Worm (Caenorhabditis elegans): ENCODE measurements around the gene hot-4.
A peak's percentile ranks its signal among the peaks of the same experiment; 100 is the strongest.

The hot-4 gene

DNA sequence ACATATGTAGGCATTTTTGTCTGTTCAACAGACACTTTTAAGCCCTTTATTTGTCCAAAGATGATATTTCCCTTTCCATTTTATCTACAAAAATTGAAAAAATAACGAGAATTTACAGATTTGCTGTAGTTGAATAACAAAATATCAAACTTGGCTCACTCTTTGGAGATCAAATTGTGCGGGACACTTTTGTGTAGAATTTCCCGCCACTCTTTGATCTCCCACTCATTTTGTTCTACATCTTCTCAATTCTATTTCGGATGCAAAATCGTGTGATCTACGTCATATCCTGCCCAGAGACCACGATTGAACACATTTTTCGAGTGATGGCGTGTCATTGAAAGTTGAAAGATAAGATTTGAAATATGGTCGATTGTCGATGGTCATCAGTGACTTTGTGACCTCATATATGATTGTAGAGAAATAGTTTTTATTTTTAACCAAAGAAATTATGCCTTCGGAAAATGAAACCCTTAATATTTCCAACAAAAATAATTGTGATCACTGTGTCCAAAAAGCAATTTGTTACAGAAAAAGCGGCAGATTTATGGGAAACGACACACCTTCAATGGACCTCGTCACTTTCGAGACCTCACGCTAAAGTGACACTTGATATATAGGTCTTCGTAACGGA lies at the start of gene hot-4:
Gene hot-4 (plus strand): TSS at position 584 of the 634 bp plus-strand sequence.
- TF ChIP-seq klf-2 (GFP tag; conservative IDR thresholded peaks at IDR 0.05) (no peak), ref-1 (GFP tag; conservative IDR thresholded peaks at IDR 0.05) (no peak), ztf-29 (GFP tag; IDR thresholded peaks at IDR 0.05) (no peak), cog-1 (tag; optimal IDR thresholded peaks at IDR 0.05) (no peak), med-1 (GFP tag; optimal IDR thresholded peaks at IDR 0.05; ENCODE audit: insufficient read depth) (no peak), ztf-23 (GFP tag; IDR thresholded peaks at IDR 0.05) (no peak), flt-1 (GFP tag; IDR thresholded peaks at IDR 0.05) (no peak), tab-1 (GFP tag; IDR thresholded peaks at IDR 0.05) (no peak), T22C8.4 (GFP tag; IDR thresholded peaks at IDR 0.05) (no peak)

DNA sequence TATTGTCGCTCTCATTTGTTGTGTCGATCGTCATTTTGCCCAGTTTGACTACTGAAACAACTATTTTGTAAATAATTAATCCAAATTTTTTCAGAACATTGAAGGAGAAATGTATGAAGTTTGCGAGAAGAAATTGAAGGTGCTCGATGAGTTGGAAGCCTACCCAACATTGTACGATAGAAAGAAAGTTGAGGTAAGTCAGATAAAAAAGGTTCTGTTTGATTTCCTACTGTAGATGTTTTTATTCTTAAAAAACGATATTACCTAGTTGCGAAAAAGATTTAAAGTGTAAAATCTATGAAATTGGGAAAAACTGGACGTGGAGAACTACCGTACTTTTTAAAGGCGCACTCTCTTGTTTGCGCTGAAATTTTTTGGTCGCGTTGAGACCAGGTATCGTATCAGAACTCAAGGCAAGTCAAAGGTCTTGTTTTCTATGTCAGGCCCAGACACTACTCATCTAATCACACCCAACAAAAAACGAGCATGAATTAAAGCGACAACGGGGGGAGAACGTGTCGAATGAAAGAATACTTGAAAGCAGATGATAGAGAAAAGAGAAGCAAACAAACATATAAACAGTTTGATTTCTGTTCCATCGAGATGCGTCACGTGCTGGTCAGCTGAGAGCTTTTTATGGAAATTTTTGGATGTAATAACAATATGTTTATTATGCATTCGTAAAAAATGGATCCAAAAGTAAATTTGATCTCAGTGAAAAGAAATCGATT lies 48.6 kb upstream of the hot-4 start, which contains the start of gene efk-1:
Gene efk-1 (minus strand): TSS at position 51 of the 731 bp plus-strand sequence.
- TF ChIP-seq med-1 (GFP tag; optimal IDR thresholded peaks at IDR 0.05; ENCODE audit: insufficient read depth): no peak
- TF ChIP-seq tab-1 (GFP tag; IDR thresholded peaks at IDR 0.05): no peak
- TF ChIP-seq ref-1 (GFP tag; conservative IDR thresholded peaks at IDR 0.05): no peak
- TF ChIP-seq ztf-29 (GFP tag; IDR thresholded peaks at IDR 0.05): no peak
- no peak for TF ChIP-seq ztf-23 (GFP tag; IDR thresholded peaks at IDR 0.05)
- no peak for TF ChIP-seq T22C8.4 (GFP tag; IDR thresholded peaks at IDR 0.05)

DNA sequence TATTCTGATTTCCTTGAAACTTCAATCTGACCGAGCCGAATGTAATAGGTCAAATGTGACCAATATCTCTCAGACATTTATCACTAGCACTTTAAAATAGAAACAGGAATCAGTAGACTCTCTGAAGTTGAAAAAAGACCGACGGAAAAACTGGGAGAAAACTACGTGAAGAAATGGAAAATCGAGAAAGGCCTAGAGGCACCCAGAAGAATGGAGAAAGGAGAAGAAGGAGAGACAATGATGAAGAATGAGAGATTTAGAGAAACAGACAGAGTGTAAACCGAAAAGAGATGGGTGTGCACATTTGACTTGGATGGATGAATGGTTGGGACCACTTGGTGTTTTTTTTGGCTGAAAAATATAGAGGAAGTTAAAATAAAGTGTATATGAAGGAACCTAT lies 47.2 kb upstream of the hot-4 start:
- TF ChIP-seq ztf-23 (GFP tag; IDR thresholded peaks at IDR 0.05) (no peak), T22C8.4 (GFP tag; IDR thresholded peaks at IDR 0.05) (no peak), tab-1 (GFP tag; IDR thresholded peaks at IDR 0.05) (no peak), ztf-29 (GFP tag; IDR thresholded peaks at IDR 0.05) (no peak), ref-1 (GFP tag; conservative IDR thresholded peaks at IDR 0.05) (no peak), cog-1 (tag; optimal IDR thresholded peaks at IDR 0.05) (no peak), med-1 (GFP tag; optimal IDR thresholded peaks at IDR 0.05; ENCODE audit: insufficient read depth) (no peak), klf-2 (GFP tag; conservative IDR thresholded peaks at IDR 0.05) (no peak), flt-1 (GFP tag; IDR thresholded peaks at IDR 0.05) (no peak)

DNA sequence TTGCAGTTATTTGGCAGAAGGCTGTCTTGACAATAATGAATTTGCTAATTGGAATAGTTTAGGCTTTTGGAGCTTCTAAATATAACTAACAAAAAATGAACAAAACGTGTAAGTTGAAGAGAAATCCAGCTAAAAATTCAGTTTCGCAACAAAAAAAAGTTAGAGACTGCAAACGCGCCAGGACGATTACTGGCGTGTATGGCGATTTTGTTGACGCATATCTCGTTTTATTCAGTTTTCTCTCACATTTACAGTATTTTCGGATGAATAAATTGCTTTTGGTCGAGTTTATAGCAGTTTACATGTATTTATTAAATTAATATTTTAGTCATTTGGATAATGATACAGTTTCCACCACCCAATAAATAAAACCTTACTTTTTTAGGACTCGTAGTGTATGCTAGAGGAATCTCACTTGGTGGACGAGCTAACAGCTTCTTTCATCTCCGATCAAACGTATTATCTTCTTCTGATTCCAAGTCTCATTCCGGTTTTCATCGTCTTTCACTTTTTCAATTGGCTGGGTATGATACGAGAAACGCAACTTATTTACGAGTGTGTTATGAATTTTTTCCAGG lies 44.1 kb upstream of the hot-4 start, which contains the start of the genes abcf-3 and F42A10.5:
Gene abcf-3 (plus strand): TSS at position 384 of the 578 bp plus-strand sequence.
Gene F42A10.5 (minus strand): TSS at position 458 of the 578 bp plus-strand sequence.
- TF ChIP-seq tab-1 (GFP tag; IDR thresholded peaks at IDR 0.05): no peak
- TF ChIP-seq ztf-23 (GFP tag; IDR thresholded peaks at IDR 0.05): no peak
- 0 out of 2 replicates have a peak, but pooled peaks have one; percentile 45 for TF ChIP-seq flt-1 (GFP tag; IDR thresholded peaks at IDR 0.05)
- TF ChIP-seq med-1 (GFP tag; optimal IDR thresholded peaks at IDR 0.05; ENCODE audit: insufficient read depth): no peak

DNA sequence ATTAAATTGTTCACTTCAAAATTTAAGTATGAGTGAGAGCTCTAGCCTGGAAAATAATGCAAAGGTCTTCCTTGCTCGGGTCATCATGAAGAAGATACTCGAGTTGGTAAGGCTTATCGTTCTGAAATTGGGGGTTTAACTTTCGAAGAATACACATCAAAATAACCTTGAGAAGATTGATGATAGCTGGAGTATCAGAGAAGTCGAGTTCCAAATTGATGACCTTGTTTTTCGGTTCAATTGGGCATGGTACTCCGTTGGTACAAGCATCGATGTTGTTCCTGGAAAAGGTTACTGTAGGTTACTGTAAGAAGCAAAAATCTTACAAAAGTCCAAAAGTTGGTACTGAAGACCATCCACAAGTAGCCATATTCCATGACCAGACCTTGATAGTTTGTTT lies 41.0 kb upstream of the hot-4 start:
- TF ChIP-seq cog-1 (tag; optimal IDR thresholded peaks at IDR 0.05) (no peak), med-1 (GFP tag; optimal IDR thresholded peaks at IDR 0.05; ENCODE audit: insufficient read depth) (no peak), klf-2 (GFP tag; conservative IDR thresholded peaks at IDR 0.05) (no peak), ref-1 (GFP tag; conservative IDR thresholded peaks at IDR 0.05) (no peak), ztf-29 (GFP tag; IDR thresholded peaks at IDR 0.05) (no peak), ztf-23 (GFP tag; IDR thresholded peaks at IDR 0.05) (no peak), flt-1 (GFP tag; IDR thresholded peaks at IDR 0.05) (no peak), tab-1 (GFP tag; IDR thresholded peaks at IDR 0.05) (no peak), T22C8.4 (GFP tag; IDR thresholded peaks at IDR 0.05) (no peak)

DNA sequence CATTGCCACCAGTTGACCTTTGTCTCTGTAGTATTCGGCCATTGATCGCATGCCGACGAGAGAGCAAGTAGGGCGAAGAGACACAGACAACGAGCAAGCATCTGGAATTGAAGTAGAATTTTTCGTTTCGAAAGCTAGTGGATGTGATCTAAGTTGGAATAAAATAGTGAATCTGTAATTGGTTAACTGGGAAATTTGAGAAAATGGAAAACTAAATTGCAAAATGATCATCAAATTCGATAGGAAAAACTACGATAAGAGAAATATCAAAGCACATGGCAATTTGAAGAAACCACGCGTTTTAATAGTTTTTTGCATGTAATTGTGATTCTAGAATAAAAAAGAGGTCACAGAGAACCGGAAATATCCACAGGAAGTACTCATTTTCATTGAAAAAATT lies 40.5 kb upstream of the hot-4 start, which contains the start of gene F42A10.6:
Gene F42A10.6 (minus strand): TSS at position 101 of the 400 bp plus-strand sequence.
- TF ChIP-seq ref-1 (GFP tag; conservative IDR thresholded peaks at IDR 0.05) (no peak), T22C8.4 (GFP tag; IDR thresholded peaks at IDR 0.05) (no peak), ztf-23 (GFP tag; IDR thresholded peaks at IDR 0.05) (no peak), tab-1 (GFP tag; IDR thresholded peaks at IDR 0.05) (no peak), cog-1 (tag; optimal IDR thresholded peaks at IDR 0.05) (no peak)

DNA sequence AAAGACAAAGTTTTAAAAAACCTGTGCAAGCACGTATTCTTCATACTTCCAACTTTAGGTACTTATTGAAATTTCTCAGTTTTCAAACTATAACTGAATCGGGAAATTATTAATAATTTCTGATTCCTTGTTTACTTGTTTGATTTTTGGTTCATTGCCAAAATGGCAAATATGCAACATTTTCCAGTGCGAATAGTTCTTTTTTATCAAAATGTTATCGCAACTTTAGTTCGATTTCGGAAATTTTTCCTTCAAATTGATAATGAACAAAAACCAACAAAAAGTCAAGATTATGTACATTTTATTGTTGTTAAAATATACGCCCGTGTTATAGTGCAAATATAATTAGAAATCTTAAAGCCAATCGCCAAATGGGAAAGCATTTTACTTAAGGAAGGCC lies 39.6 kb upstream of the hot-4 start:
- TF ChIP-seq ztf-23 (GFP tag; IDR thresholded peaks at IDR 0.05) (no peak), tab-1 (GFP tag; IDR thresholded peaks at IDR 0.05) (no peak), cog-1 (tag; optimal IDR thresholded peaks at IDR 0.05) (no peak), T22C8.4 (GFP tag; IDR thresholded peaks at IDR 0.05) (no peak), flt-1 (GFP tag; IDR thresholded peaks at IDR 0.05) (no peak), med-1 (GFP tag; optimal IDR thresholded peaks at IDR 0.05; ENCODE audit: insufficient read depth) (no peak), ztf-29 (GFP tag; IDR thresholded peaks at IDR 0.05) (no peak), klf-2 (GFP tag; conservative IDR thresholded peaks at IDR 0.05) (no peak), ref-1 (GFP tag; conservative IDR thresholded peaks at IDR 0.05) (no peak)

DNA sequence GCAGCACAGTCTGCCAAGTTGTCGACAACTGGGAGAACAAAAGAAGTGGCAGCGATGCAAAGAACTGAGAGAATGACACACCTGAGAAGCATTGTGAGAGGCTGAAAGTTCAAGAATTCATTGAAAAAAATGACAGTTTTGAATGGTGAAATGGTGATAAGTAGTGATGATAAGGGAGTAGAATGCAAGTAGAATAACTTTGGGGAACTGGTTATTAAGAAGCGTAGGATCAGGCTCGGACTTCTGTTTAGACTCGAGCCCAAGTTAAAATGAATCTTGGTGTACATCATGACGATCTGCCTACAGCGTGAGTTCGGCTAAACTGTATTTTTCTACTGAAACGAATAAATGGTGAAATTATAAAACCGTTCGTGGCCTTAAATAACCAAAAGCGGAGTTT lies 38.6 kb upstream of the hot-4 start, which contains the start of gene F42A10.7:
Gene F42A10.7 (minus strand): TSS at position 101 of the 400 bp plus-strand sequence.
- TF ChIP-seq T22C8.4 (GFP tag; IDR thresholded peaks at IDR 0.05) (no peak), cog-1 (tag; optimal IDR thresholded peaks at IDR 0.05) (no peak), med-1 (GFP tag; optimal IDR thresholded peaks at IDR 0.05; ENCODE audit: insufficient read depth) (no peak), ztf-29 (GFP tag; IDR thresholded peaks at IDR 0.05) (no peak), ref-1 (GFP tag; conservative IDR thresholded peaks at IDR 0.05) (no peak), ztf-23 (GFP tag; IDR thresholded peaks at IDR 0.05) (no peak), klf-2 (GFP tag; conservative IDR thresholded peaks at IDR 0.05) (no peak), flt-1 (GFP tag; IDR thresholded peaks at IDR 0.05) (no peak), tab-1 (GFP tag; IDR thresholded peaks at IDR 0.05) (no peak)

DNA sequence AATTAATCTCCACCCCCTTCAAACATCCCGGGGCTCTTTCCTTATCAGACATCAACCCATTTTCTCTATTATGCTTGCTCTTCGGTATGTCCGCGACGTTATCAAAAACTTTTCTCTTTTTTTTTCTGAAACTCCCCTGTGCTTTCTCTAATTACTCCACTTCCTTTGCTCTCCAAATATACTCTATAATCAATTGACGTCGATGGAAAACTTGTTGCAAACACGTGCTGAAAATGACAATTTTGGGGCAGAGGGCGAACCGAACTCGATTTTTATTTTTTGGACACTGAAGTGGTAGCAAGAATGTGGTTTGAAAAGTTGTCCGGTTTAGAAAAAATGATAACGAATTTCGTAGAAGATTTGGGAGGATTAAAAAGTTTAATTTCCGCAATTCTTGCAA lies 38.2 kb upstream of the hot-4 start:
- TF ChIP-seq ref-1 (GFP tag; conservative IDR thresholded peaks at IDR 0.05) (no peak), ztf-23 (GFP tag; IDR thresholded peaks at IDR 0.05) (no peak), cog-1 (tag; optimal IDR thresholded peaks at IDR 0.05) (no peak), klf-2 (GFP tag; conservative IDR thresholded peaks at IDR 0.05) (no peak), T22C8.4 (GFP tag; IDR thresholded peaks at IDR 0.05) (no peak), med-1 (GFP tag; optimal IDR thresholded peaks at IDR 0.05; ENCODE audit: insufficient read depth) (no peak), flt-1 (GFP tag; IDR thresholded peaks at IDR 0.05) (no peak), tab-1 (GFP tag; IDR thresholded peaks at IDR 0.05) (no peak), ztf-29 (GFP tag; IDR thresholded peaks at IDR 0.05) (no peak)
